Fruit fly (Drosophila melanogaster): ENCODE measurements around the gene msl-1.

Gene msl-1

DNA sequence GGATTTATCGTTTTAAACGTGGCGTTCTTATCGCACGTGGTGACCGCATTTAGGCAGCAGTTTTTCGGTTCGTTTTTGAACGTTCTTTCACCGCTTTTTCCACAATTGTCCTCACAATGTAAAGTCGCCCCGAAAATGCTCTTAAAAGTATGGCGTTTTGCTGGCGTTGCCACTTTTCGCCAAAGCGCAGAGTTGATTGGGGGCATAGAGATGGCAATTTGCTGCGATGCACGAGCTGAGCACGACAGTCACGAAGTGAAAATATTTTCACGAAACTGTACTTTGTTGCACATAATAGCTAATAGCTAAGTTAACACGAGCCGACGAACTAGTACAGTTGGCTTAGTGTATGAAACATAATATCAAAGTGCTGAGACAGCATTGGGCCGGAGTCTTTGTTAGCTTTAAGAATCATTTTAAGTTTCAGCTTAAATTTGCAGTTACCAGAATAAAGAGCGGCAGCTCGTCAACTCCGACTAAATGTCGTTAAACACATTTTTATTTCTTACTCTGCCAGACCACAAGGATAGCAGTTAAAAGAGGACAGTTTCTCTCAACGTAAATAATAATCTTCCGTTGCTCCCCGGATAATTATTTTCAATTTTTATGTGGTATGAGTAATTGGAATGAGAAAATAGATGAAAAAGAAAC is at the start of gene msl-1:
msl-1 (minus strand) TSS at position 155 of the 651 bp plus-strand sequence.
- no peak for TF ChIP-seq pan (optimal IDR thresholded peaks at IDR 0.05)
- TF ChIP-seq usp (GFP tag; optimal IDR thresholded peaks at IDR 0.05): no peak
- no peak for TF ChIP-seq CG8478 (optimal IDR thresholded peaks at IDR 0.05)
- no peak for TF ChIP-seq psq (optimal IDR thresholded peaks at IDR 0.05)
- no peak for TF ChIP-seq Dll (optimal IDR thresholded peaks at IDR 0.05)
- no peak for TF ChIP-seq EcR (GFP tag; optimal IDR thresholded peaks at IDR 0.05)

DNA sequence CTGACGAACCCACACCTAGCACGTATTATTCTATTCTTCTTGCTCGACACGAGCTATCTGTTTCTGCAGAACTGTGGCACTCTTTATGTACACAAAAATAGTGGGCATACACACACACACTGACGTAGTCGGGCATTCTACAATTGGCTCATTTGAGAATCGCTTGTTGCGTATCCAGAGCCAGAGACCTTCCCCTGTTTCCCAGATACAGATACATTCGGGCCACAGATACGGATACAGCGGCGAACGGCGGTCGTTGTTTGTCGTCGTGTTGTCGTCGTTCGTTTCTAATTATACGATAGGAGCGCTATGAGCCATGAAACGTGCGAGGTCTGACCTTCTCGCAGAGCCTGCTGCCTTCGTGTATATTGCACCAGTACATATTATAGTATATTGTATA is 48.6 kb upstream of the msl-1 start:
- no peak for TF ChIP-seq EcR (GFP tag; optimal IDR thresholded peaks at IDR 0.05)
- no peak for TF ChIP-seq CG8478 (optimal IDR thresholded peaks at IDR 0.05)
- no peak for TF ChIP-seq pan (optimal IDR thresholded peaks at IDR 0.05)
- no peak for TF ChIP-seq Dll (optimal IDR thresholded peaks at IDR 0.05)
- no peak for TF ChIP-seq usp (GFP tag; optimal IDR thresholded peaks at IDR 0.05)
- no peak for TF ChIP-seq psq (optimal IDR thresholded peaks at IDR 0.05)

DNA sequence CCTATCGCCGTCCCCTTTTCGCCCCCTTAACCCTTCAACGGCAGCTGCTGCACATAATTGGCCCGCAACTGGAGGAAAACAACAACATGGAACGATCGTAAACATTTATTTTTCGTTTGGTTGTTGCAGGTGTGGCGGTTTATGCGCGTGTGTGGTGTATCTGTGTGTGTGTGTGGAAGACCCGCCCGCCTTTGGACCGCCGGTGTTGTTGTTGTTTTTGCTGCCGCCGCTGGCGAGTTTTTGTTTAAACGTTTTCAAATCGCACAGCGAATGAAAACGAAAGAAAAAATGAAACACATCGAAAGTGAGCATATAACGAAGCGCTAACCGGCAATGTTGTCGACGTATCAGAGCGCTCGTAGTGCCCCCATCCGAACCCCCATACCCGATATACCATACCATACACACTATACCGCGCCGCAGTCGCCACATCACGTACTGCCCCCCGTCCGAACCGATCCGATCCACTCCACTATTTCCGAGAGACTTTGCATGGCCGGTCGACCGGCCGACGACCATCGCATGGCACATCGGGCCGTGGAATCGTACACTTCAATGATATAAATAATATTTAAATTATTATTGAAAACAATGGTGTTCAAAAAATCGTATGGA is 47.1 kb upstream of the msl-1 start:
- TF ChIP-seq usp (GFP tag; optimal IDR thresholded peaks at IDR 0.05) (no peak), psq (optimal IDR thresholded peaks at IDR 0.05) (no peak), pan (optimal IDR thresholded peaks at IDR 0.05) (no peak), EcR (GFP tag; optimal IDR thresholded peaks at IDR 0.05) (no peak), CG8478 (optimal IDR thresholded peaks at IDR 0.05) (no peak), Dll (optimal IDR thresholded peaks at IDR 0.05) (no peak)

DNA sequence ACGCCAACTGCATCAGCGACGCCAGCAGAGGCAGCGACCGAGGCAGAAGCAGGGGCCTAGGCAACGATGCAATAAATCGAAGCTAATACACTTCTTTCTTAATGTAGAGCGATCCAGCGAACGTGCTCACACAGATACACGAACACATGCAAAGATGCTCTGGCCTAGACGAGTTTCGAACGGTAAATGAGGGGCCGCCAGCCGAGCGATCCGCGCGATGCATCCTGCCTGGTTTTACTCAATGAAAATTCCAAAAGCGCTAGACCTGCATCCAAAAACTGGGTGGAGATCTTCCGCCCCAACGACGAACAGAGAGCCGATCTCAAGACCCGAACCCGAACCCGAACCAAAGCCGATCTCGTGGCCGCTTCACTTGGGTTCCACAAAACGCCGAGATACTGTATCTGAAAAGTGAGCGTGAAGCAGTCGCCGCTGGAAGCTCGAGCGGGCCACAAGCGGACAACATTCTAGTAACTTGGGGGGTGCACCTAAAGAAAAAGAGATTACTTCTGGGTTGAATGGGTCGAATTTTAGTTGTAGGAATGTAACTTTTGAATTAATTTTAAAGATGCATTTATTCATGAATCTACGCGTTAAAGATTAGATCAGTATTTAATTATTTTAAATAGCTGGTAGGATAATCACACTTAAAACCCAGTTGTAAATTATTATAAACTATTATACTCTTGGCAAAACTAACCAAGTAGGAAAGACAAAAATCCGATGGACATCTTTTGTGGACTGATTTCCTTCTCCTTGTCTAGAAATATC is 44.3 kb upstream of the msl-1 start:
- TF ChIP-seq psq (optimal IDR thresholded peaks at IDR 0.05) (no peak), EcR (GFP tag; optimal IDR thresholded peaks at IDR 0.05) (no peak), Dll (optimal IDR thresholded peaks at IDR 0.05) (no peak), usp (GFP tag; optimal IDR thresholded peaks at IDR 0.05) (no peak), pan (optimal IDR thresholded peaks at IDR 0.05) (no peak), CG8478 (optimal IDR thresholded peaks at IDR 0.05) (no peak)

DNA sequence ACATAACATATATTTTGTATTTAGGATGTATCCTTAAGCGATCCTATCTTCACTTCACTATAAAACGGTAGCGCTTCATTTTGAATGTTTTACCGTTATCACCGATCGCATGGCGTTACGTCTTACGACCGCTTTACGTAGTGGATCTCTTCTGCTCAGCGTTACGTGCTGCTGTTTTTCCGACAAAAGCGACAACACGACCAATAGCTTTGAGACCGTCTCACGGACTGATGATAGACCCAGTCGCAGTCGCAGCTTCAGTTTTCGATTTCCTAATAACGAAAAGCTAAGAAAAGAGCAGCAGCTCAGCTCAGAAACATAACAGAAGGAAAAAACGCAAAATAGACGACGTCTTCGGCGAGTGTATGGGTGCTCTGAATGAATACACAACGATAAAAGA is 43.7 kb upstream of the msl-1 start, which contains the start of gene CG10348:
CG10348 (minus strand) TSS at position 234 of the 400 bp plus-strand sequence.
- TF ChIP-seq usp (GFP tag; optimal IDR thresholded peaks at IDR 0.05): no peak
- no peak for TF ChIP-seq pan (optimal IDR thresholded peaks at IDR 0.05)
- no peak for TF ChIP-seq psq (optimal IDR thresholded peaks at IDR 0.05)
- TF ChIP-seq Dll (optimal IDR thresholded peaks at IDR 0.05): no peak
- no peak for TF ChIP-seq EcR (GFP tag; optimal IDR thresholded peaks at IDR 0.05)
- TF ChIP-seq CG8478 (optimal IDR thresholded peaks at IDR 0.05): no peak

DNA sequence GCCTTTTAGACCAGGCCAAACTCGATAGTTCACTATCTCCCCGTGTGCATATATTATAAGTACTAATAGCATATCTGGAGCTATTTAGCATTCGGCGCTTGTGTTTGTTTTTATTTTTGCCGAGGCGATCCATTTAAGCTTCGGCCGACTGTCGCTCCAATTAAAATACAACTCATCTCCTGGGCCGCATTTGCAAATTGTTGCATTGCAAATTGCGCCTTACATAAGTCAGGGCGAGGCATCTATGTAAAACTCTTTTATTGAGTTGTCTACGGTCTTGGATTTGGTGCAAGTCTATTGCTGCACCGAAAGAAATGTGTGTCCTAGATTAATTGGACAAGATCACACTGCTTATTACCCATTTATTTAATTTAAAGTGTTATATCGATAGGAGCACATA is 39.4 kb upstream of the msl-1 start:
- TF ChIP-seq CG8478 (optimal IDR thresholded peaks at IDR 0.05) (no peak), pan (optimal IDR thresholded peaks at IDR 0.05) (no peak), usp (GFP tag; optimal IDR thresholded peaks at IDR 0.05) (no peak), Dll (optimal IDR thresholded peaks at IDR 0.05) (no peak), EcR (GFP tag; optimal IDR thresholded peaks at IDR 0.05) (no peak), psq (optimal IDR thresholded peaks at IDR 0.05) (no peak)

DNA sequence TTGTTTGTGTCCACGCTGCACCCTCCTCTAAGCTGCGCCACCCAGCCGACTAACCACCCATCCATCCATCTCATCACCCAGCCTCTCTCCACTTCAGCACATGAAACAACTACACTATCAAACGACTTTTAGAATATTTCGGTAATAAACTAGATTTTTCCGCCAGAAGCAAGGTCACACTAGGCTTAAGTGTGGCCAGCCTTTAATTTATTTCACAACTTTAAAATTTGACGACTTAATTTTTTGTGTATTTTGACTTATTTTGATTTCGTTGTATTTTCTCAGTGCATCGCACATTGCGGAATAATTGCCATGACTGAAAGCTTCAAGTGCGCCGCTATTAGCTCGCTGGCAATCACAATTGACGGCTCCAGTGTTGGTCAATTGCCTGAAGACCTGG is 36.2 kb upstream of the msl-1 start:
- TF ChIP-seq Dll (optimal IDR thresholded peaks at IDR 0.05): no peak
- no peak for TF ChIP-seq psq (optimal IDR thresholded peaks at IDR 0.05)
- TF ChIP-seq usp (GFP tag; optimal IDR thresholded peaks at IDR 0.05): no peak
- no peak for TF ChIP-seq EcR (GFP tag; optimal IDR thresholded peaks at IDR 0.05)
- no peak for TF ChIP-seq CG8478 (optimal IDR thresholded peaks at IDR 0.05)
- TF ChIP-seq pan (optimal IDR thresholded peaks at IDR 0.05): no peak

DNA sequence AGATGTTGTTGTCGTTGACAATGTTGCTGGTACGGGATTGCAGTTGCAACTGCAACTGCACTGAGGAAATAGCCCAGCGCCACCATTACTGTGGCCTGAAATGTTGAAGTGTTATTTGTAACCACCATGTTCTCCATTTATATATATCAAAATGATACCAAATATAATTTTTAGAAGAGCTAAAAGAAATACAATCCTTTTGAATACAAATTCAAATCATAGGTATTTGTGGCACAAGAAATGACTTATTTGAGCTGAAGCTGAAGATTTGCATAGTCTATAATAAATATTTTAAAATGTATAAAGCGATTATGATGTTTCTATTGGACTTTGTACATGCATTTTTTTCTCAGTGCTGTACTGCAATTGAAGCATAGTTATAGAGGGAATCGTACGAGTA is 31.0 kb upstream of the msl-1 start:
- no peak for TF ChIP-seq Dll (optimal IDR thresholded peaks at IDR 0.05)
- no peak for TF ChIP-seq psq (optimal IDR thresholded peaks at IDR 0.05)
- TF ChIP-seq pan (optimal IDR thresholded peaks at IDR 0.05): no peak
- no peak for TF ChIP-seq usp (GFP tag; optimal IDR thresholded peaks at IDR 0.05)
- no peak for TF ChIP-seq EcR (GFP tag; optimal IDR thresholded peaks at IDR 0.05)
- no peak for TF ChIP-seq CG8478 (optimal IDR thresholded peaks at IDR 0.05)

DNA sequence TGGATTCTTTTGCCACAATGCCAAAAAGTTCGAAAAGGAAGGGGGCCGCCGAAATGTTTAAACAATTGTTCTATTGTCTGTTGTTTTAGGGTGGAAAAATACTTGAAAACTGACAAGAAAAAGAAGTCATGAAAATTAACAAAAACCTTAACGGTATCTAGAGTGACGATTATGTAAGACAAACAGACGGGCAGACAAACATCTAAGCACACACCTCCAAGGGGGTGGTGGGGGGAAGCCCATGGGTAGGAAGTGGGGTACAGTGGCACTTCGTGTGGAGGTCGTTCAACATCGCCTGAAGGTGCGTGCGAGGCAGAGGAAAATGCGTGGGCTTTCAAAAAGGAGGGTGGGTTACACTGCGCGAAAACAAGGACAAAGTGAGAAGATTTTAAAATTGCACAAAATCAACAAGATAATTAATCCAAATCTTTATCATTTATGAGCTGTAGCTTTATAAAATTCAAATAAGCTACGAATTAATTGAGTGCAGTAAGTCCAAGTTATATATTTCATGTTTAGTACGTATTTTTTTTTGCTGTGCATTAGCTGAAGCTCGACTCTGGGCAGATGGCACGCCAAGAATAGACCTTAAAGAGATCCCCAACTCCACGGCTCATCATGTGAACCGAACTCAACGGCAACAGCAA is 28.9 kb upstream of the msl-1 start:
- TF ChIP-seq pan (optimal IDR thresholded peaks at IDR 0.05) (no peak), CG8478 (optimal IDR thresholded peaks at IDR 0.05) (no peak), psq (optimal IDR thresholded peaks at IDR 0.05) (no peak), usp (GFP tag; optimal IDR thresholded peaks at IDR 0.05) (no peak), Dll (optimal IDR thresholded peaks at IDR 0.05) (no peak), EcR (GFP tag; optimal IDR thresholded peaks at IDR 0.05) (no peak)

DNA sequence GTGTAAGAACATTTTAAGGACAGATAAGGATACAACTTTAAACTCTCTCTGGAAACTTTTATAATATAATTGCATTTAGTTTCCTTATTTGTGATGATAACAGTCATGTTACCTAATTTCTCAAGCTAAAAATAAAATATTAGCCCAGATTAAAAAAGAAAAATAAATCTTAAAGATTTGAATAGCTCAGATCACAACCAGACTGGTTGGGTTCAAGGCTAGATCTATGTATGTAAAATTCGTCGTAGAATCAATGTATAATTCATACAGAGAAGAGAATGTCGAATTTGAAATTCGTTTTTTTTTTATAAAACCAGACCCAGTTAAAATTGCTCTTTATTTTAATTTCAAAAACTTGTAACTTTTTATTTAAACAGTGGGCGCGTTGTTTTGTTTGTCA is 25.5 kb upstream of the msl-1 start:
- TF ChIP-seq usp (GFP tag; optimal IDR thresholded peaks at IDR 0.05): no peak
- no peak for TF ChIP-seq EcR (GFP tag; optimal IDR thresholded peaks at IDR 0.05)
- no peak for TF ChIP-seq Dll (optimal IDR thresholded peaks at IDR 0.05)
- TF ChIP-seq CG8478 (optimal IDR thresholded peaks at IDR 0.05): no peak
- TF ChIP-seq psq (optimal IDR thresholded peaks at IDR 0.05): no peak
- TF ChIP-seq pan (optimal IDR thresholded peaks at IDR 0.05): no peak

DNA sequence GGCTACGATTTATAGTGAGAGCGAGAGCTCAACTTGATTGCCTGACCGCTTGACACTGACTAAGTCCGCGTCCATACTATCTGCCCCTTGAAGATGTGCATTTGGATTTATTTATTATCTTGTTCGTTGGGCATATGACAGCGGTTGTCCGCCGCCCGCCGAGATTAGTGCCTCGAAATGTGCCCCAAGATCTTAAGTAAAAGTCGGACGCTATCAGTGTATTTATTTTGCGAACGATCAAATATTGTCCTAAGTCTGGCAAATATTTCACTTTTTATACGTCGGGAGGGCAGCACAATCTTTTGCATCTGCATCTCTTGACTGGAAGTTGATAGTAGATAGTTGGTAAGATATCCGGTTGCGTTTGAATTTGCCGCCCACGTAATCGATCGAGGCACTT is 25.1 kb upstream of the msl-1 start, which contains the start of gene Irk3:
Irk3 (minus strand) TSS at position 63 of the 400 bp plus-strand sequence.
- TF ChIP-seq usp (GFP tag; optimal IDR thresholded peaks at IDR 0.05) (no peak), psq (optimal IDR thresholded peaks at IDR 0.05) (no peak), CG8478 (optimal IDR thresholded peaks at IDR 0.05) (no peak), Dll (optimal IDR thresholded peaks at IDR 0.05) (no peak), pan (optimal IDR thresholded peaks at IDR 0.05) (no peak), EcR (GFP tag; optimal IDR thresholded peaks at IDR 0.05) (no peak)
